Worm (Caenorhabditis elegans) whole organism, L4/young adult: ENCODE data around the gene Y50E8A.10.

Experiments
- W03F9.2 ChIP-seq: fragments of 150-350 bp; optimal IDR thresholded peaks from 2 replicates; lab custom pipeline; 2014; ENCODE audit warnings: missing biosample characterization, missing genetic modification characterization
- dao-5 ChIP-seq: sonication (generic microtip); optimal IDR thresholded peaks from 2 replicates; lab custom pipeline; 2016; ENCODE audit warnings: missing genotype, missing genetic modification characterization, moderate library complexity, missing compliant biosample characterization
- him-1 ChIP-seq: sonication (generic microtip); optimal IDR thresholded peaks from 2 replicates; lab custom pipeline; 2016; ENCODE audit warnings: missing genotype, missing genetic modification reagents, missing genetic modification characterization, missing compliant biosample characterization

ce11 chrV:14741233-14741632 is 38.6 kb upstream of the Y50E8A.10 start, which contains the start of gene Y50E8A.6:
- no peak for TF ChIP-seq him-1 (tag; lab: Kevin White, UChicago)
- no peak for TF ChIP-seq dao-5
- no peak for TF ChIP-seq W03F9.2 (tag; lab: Kevin White, UChicago)
